Fruit fly (Drosophila melanogaster) whole organism, embryonic: ENCODE data around the gene CG7806.

Source experiments
- BEAF-32 ChIP-seq: fragments of 200-800 bp; sonication (Bioruptor generic); optimal IDR thresholded peaks from 3 replicates; lab custom pipeline; 2017; ENCODE audit warnings: missing biosample characterization, missing genetic modification characterization, mild to moderate bottlenecking, moderate library complexity, missing genetic modification reagents
- CG1024 ChIP-seq: fragments of 200-800 bp; sonication (Bioruptor generic); IDR thresholded peaks from 2 replicates; pipeline ENCODE4 v1.3.6; 2022; ENCODE audit warnings: missing biosample characterization, missing genetic modification characterization
- CG10979 ChIP-seq: fragments of 200-800 bp; sonication (Bioruptor generic); optimal IDR thresholded peaks from 2 replicates; lab custom pipeline; 2018; ENCODE audit warnings: missing biosample characterization, mild to moderate bottlenecking, missing genetic modification characterization, moderate library complexity
- CG12071 ChIP-seq: fragments of 200-800 bp; sonication (Bioruptor generic); optimal IDR thresholded peaks from 3 replicates; lab custom pipeline; 2018; ENCODE audit warnings: missing biosample characterization, mild to moderate bottlenecking, missing genetic modification characterization
- CG12391 ChIP-seq: fragments of 200-800 bp; sonication (Bioruptor generic); optimal IDR thresholded peaks from 3 replicates; lab custom pipeline; 2018; ENCODE audit warnings: missing biosample characterization, mild to moderate bottlenecking, missing genetic modification characterization, moderate library complexity
- CG15479 ChIP-seq: fragments of 200-800 bp; sonication (Bioruptor generic); optimal IDR thresholded peaks from 3 replicates; lab custom pipeline; 2019; ENCODE audit warnings: missing biosample characterization, mild to moderate bottlenecking, missing genetic modification characterization, moderate library complexity
- CG16815 ChIP-seq: fragments of 200-800 bp; sonication (Bioruptor generic); optimal IDR thresholded peaks from 3 replicates; lab custom pipeline; 2017; ENCODE audit warnings: missing biosample characterization, mild to moderate bottlenecking, missing genetic modification characterization
- CG17361 ChIP-seq: fragments of 200-800 bp; sonication (Bioruptor generic); IDR thresholded peaks from 3 replicates; pipeline ENCODE4 v1.3.6; 2022; ENCODE audit warnings: missing biosample characterization, missing genetic modification characterization
- CG18619 ChIP-seq: fragments of 200-800 bp; sonication (Bioruptor generic); optimal IDR thresholded peaks from 3 replicates; lab custom pipeline; 2017; ENCODE audit warnings: missing biosample characterization, mild to moderate bottlenecking, missing genetic modification characterization
- CG2116 ChIP-seq: fragments of 200-800 bp; sonication (Bioruptor generic); optimal IDR thresholded peaks from 3 replicates; lab custom pipeline; 2018; ENCODE audit warnings: missing biosample characterization, mild to moderate bottlenecking, missing genetic modification characterization
- CG2129 ChIP-seq: fragments of 200-800 bp; sonication (Bioruptor generic); IDR thresholded peaks from 2 replicates; pipeline ENCODE4 v1.3.6; 2022; ENCODE audit warnings: missing biosample characterization, missing genetic modification characterization; ENCODE audit not compliant: partially characterized antibody
- CG3163 ChIP-seq: fragments of 200-800 bp; sonication (Bioruptor generic); optimal IDR thresholded peaks from 3 replicates; lab custom pipeline; 2016; ENCODE audit warnings: missing biosample characterization, missing genetic modification characterization
- CG4424 ChIP-seq: fragments of 200-800 bp; sonication (Bioruptor generic); optimal IDR thresholded peaks from 3 replicates; lab custom pipeline; 2016; ENCODE audit warnings: missing biosample characterization, missing genetic modification characterization
- CG7271 ChIP-seq: fragments of 200-800 bp; sonication (Bioruptor generic); optimal IDR thresholded peaks from 2 replicates; lab custom pipeline; 2018; ENCODE audit warnings: missing biosample characterization, mild to moderate bottlenecking, missing genetic modification characterization, moderate library complexity
- CG9876 ChIP-seq: fragments of 200-800 bp; sonication (Bioruptor generic); optimal IDR thresholded peaks from 2 replicates; lab custom pipeline; 2016; ENCODE audit warnings: missing biosample characterization, missing genetic modification characterization
- CkIIα-i1 ChIP-seq: fragments of 200-800 bp; sonication (Bioruptor generic); IDR thresholded peaks from 2 replicates; pipeline ENCODE4 v1.3.6; 2022; ENCODE audit warnings: missing biosample characterization, missing genetic modification characterization
- Dfd ChIP-seq, 2 experiments: fragments of >200 bp; optimal IDR thresholded peaks; 2 replicates each; lab custom pipeline; 2017; ENCODE audit warnings: missing biosample characterization in 2 of 2, missing genetic modification characterization in 2 of 2
- HLH3B ChIP-seq: fragments of 200-800 bp; sonication (Bioruptor generic); IDR thresholded peaks from 2 replicates; pipeline ENCODE4 v1.3.6; 2022; ENCODE audit warnings: missing biosample characterization, missing genetic modification characterization
- MTF-1 ChIP-seq: fragments of 200-800 bp; sonication (Bioruptor generic); optimal IDR thresholded peaks from 2 replicates; lab custom pipeline; 2018; ENCODE audit warnings: missing biosample characterization, mild to moderate bottlenecking, missing genetic modification characterization, borderline replicate concordance
- Mrtf ChIP-seq: fragments of 200-800 bp; sonication (Bioruptor generic); IDR thresholded peaks from 3 replicates; pipeline ENCODE4 v1.3.6; 2022; ENCODE audit warnings: missing biosample characterization, missing genetic modification characterization
- NfI ChIP-seq: fragments of 200-800 bp; sonication (Bioruptor generic); optimal IDR thresholded peaks from 3 replicates; lab custom pipeline; 2018; ENCODE audit warnings: missing biosample characterization, mild to moderate bottlenecking, missing genetic modification characterization, moderate library complexity
- Poxn ChIP-seq: fragments of 200-800 bp; sonication (Bioruptor generic); IDR thresholded peaks from 2 replicates; pipeline ENCODE4 v1.3.6; 2022; ENCODE audit warnings: missing biosample characterization, missing genetic modification characterization
- Ssrp ChIP-seq: fragments of 200-800 bp; sonication (Bioruptor generic); optimal IDR thresholded peaks from 2 replicates; lab custom pipeline; 2018; ENCODE audit warnings: missing biosample characterization, mild to moderate bottlenecking, missing genetic modification characterization, moderate library complexity
- ab ChIP-seq: fragments of 200-800 bp; sonication (Bioruptor generic); optimal IDR thresholded peaks from 2 replicates; lab custom pipeline; 2016; ENCODE audit warnings: missing biosample characterization, missing genetic modification characterization
- ash1 ChIP-seq: fragments of 200-800 bp; sonication (Bioruptor generic); optimal IDR thresholded peaks from 2 replicates; lab custom pipeline; 2018; ENCODE audit warnings: missing biosample characterization, mild to moderate bottlenecking, missing genetic modification characterization
- bsh ChIP-seq, 2 experiments: fragments of 200-800 bp; sonication (Bioruptor generic); optimal IDR thresholded peaks; 2 replicates each; lab custom pipeline; 2017 to 2018; ENCODE audit warnings: mild to moderate bottlenecking in 2 of 2, missing biosample characterization in 2 of 2, missing genetic modification characterization in 2 of 2, moderate library complexity in 1 of 2
- btn ChIP-seq: fragments of 200-800 bp; sonication (Bioruptor generic); optimal IDR thresholded peaks from 2 replicates; lab custom pipeline; 2016; ENCODE audit warnings: missing biosample characterization, missing genetic modification characterization
- ci ChIP-seq: fragments of 200-800 bp; sonication (Bioruptor generic); IDR thresholded peaks from 3 replicates; pipeline ENCODE4 v1.3.6; 2022; ENCODE audit warnings: missing biosample characterization, missing genetic modification characterization
- crc ChIP-seq: fragments of 200-800 bp; sonication (Bioruptor generic); optimal IDR thresholded peaks from 2 replicates; lab custom pipeline; 2016; ENCODE audit warnings: missing biosample characterization, missing genetic modification characterization
- cwo ChIP-seq: fragments of 200-800 bp; sonication (Bioruptor generic); optimal IDR thresholded peaks from 3 replicates; lab custom pipeline; 2017; ENCODE audit warnings: missing biosample characterization, missing genetic modification characterization, mild to moderate bottlenecking, moderate library complexity, missing genetic modification reagents
- danr ChIP-seq: fragments of 200-800 bp; sonication (Bioruptor generic); IDR thresholded peaks from 2 replicates; pipeline ENCODE4 v1.3.6; 2022; ENCODE audit warnings: missing biosample characterization, missing genetic modification characterization
- dmrt99B ChIP-seq: fragments of 200-800 bp; sonication (Bioruptor generic); optimal IDR thresholded peaks from 2 replicates; lab custom pipeline; 2018; ENCODE audit warnings: missing biosample characterization, mild to moderate bottlenecking, missing genetic modification characterization, moderate library complexity
- fd3F ChIP-seq: fragments of 200-800 bp; sonication (Bioruptor generic); optimal IDR thresholded peaks from 2 replicates; lab custom pipeline; 2018; ENCODE audit warnings: missing biosample characterization, mild to moderate bottlenecking, missing genetic modification characterization, moderate library complexity
- gt ChIP-seq: fragments of 200-800 bp; sonication (Bioruptor generic); IDR thresholded peaks from 2 replicates; pipeline ENCODE4 v1.3.6; 2022; ENCODE audit warnings: missing biosample characterization, missing genetic modification characterization
- hth ChIP-seq: fragments of >200 bp; optimal IDR thresholded peaks from 2 replicates; lab custom pipeline; 2017; ENCODE audit warnings: inconsistent platforms
- inv ChIP-seq: fragments of 200-800 bp; sonication (Bioruptor generic); IDR thresholded peaks from 2 replicates; pipeline ENCODE4 v1.3.6; 2022; ENCODE audit warnings: missing biosample characterization, missing genetic modification characterization; ENCODE audit not compliant: partially characterized antibody
- ken ChIP-seq: fragments of 200-800 bp; sonication (Bioruptor generic); IDR thresholded peaks from 3 replicates; pipeline ENCODE4 v1.3.6; 2022; ENCODE audit warnings: missing biosample characterization, missing genetic modification characterization
- lilli ChIP-seq: fragments of 200-800 bp; sonication (Bioruptor generic); optimal IDR thresholded peaks from 3 replicates; lab custom pipeline; 2016; ENCODE audit warnings: missing biosample characterization, missing genetic modification characterization
- lmd ChIP-seq: fragments of 200-800 bp; sonication (Bioruptor generic); IDR thresholded peaks from 2 replicates; pipeline ENCODE4 v1.3.6; 2022; ENCODE audit warnings: missing biosample characterization, missing genetic modification characterization
- p53 ChIP-seq: fragments of 200-800 bp; sonication (Bioruptor generic); optimal IDR thresholded peaks from 2 replicates; lab custom pipeline; 2016; ENCODE audit warnings: missing biosample characterization, missing genetic modification characterization
- pb ChIP-seq: fragments of 200-800 bp; sonication (Bioruptor generic); optimal IDR thresholded peaks from 3 replicates; lab custom pipeline; 2016; ENCODE audit warnings: missing biosample characterization, missing genetic modification characterization
- pho ChIP-seq: fragments of 200-800 bp; sonication (Bioruptor generic); optimal IDR thresholded peaks from 2 replicates; lab custom pipeline; 2016; ENCODE audit warnings: missing biosample characterization, missing genetic modification characterization
- pita ChIP-seq: fragments of 200-800 bp; sonication (Bioruptor generic); optimal IDR thresholded peaks from 2 replicates; lab custom pipeline; 2017; ENCODE audit warnings: missing biosample characterization, mild to moderate bottlenecking, missing genetic modification characterization
- prd ChIP-seq, 3 experiments: fragments of >200 bp in 2 of 3; fragments of 200-800 bp in 1 of 3; sonication (Bioruptor generic) in 1 of 3; optimal IDR thresholded peaks in 2 of 3; IDR thresholded peaks in 1 of 3; 2 replicates in 2 of 3; 3 replicates in 1 of 3; pipeline versions ENCODE4 v1.3.6 to Lab custom; 2017 to 2022; ENCODE audit warnings: missing biosample characterization in 1 of 3, missing genetic modification characterization in 1 of 3
- slbo ChIP-seq: fragments of 200-800 bp; sonication (Bioruptor generic); IDR thresholded peaks from 2 replicates; pipeline ENCODE4 v1.3.6; 2022; ENCODE audit warnings: missing biosample characterization, missing genetic modification characterization
- tap ChIP-seq: fragments of 200-800 bp; optimal IDR thresholded peaks from 3 replicates; lab custom pipeline; 2019; ENCODE audit warnings: missing biosample characterization, mild to moderate bottlenecking, missing genetic modification characterization, moderate library complexity
- unc-4 ChIP-seq: fragments of 200-800 bp; sonication (Bioruptor generic); IDR thresholded peaks from 2 replicates; pipeline ENCODE4 v1.3.6; 2022; ENCODE audit warnings: missing biosample characterization, missing genetic modification characterization; ENCODE audit not compliant: partially characterized antibody
- unpg ChIP-seq: fragments of 200-800 bp; sonication (Bioruptor generic); optimal IDR thresholded peaks from 3 replicates; lab custom pipeline; 2018; ENCODE audit warnings: missing biosample characterization, mild to moderate bottlenecking, missing genetic modification characterization, moderate library complexity
- zen2 ChIP-seq: fragments of 200-800 bp; sonication (Bioruptor generic); IDR thresholded peaks from 3 replicates; pipeline ENCODE4 v1.3.6; 2022; ENCODE audit warnings: missing biosample characterization, missing genetic modification characterization; ENCODE audit not compliant: partially characterized antibody

Gene CG7806

DNA sequence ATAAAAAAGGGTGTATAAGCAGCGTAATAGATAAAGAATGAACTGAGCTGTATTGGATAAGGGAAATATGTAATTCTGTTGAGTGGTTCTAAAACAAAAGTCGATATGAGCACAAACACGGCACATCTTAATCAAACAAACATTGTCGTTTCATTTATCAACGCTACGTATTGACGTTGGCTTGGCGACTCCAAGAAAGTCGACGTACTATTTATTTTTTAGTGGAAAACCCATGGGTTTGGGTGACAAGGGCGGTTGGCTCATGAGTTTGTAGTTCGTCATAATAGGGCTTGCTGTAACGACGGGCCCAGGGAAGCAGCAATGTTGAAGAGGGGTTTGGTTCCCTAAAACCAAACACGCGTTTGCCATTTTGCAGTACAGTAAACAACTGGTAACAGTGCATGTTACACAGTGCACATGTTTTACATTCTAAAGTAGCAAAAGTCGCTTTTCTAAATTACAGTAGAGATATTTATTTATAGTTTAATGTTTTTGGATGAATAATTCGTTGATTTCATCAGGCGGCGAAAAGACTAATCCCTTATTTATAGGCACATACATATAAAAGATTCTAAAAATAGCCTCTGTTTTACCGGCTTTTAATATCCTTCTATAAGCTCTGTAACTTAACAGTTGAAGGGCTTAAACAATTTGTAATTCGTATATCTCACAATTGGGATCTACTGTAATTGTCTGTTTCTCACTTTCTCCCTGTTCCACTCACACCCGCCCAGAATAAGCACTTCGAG, 50.2 kb downstream of the CG7806 start (continued):
- TF ChIP-seq p53 (GFP tag; lab: Kevin White, UChicago), result no peak
- no peak for TF ChIP-seq slbo (GFP tag; lab: Robert Waterston, UW)
- no peak for TF ChIP-seq ci (GFP tag; lab: Robert Waterston, UW)
- TF ChIP-seq hth (lab: Kevin White, UChicago), result no peak
- TF ChIP-seq CG17361 (GFP tag; lab: Robert Waterston, UW), result peak; percentile 35; the same call in 2 of the 3 replicates
- TF ChIP-seq NfI (GFP tag; lab: Kevin White, UChicago), result no peak
- no peak for TF ChIP-seq CG2129 (GFP tag; lab: Robert Waterston, UW)
- no peak for TF ChIP-seq gt
- TF ChIP-seq pho, result peak; percentile 15
- no peak for TF ChIP-seq tap (tag; lab: Kevin White, UChicago)
- no peak for TF ChIP-seq CG7271 (tag; lab: Kevin White, UChicago)
- peak; percentile 17 for TF ChIP-seq Ssrp
- TF ChIP-seq dmrt99B (tag; lab: Kevin White, UChicago), result peak; percentile 55
- no peak for TF ChIP-seq ash1 (GFP tag; lab: Kevin White, UChicago)
- TF ChIP-seq CG18619, result no peak
- no peak for TF ChIP-seq inv
- TF ChIP-seq Poxn (GFP tag; lab: Robert Waterston, UW), result no peak
- no peak for TF ChIP-seq unpg
- peak; percentile 14 for TF ChIP-seq CG4424
- peak; percentile 35 for TF ChIP-seq CG10979 (tag; lab: Kevin White, UChicago)
- no peak for TF ChIP-seq pb (GFP tag; lab: Kevin White, UChicago)
- no peak for TF ChIP-seq pita (GFP tag; lab: Kevin White, UChicago)
- peak; percentile 20 for TF ChIP-seq CG16815 (GFP tag; lab: Kevin White, UChicago)
- no peak for TF ChIP-seq lilli (GFP tag; lab: Kevin White, UChicago)
- TF ChIP-seq Mrtf (GFP tag; lab: Robert Waterston, UW), result no peak
- TF ChIP-seq BEAF-32, result no peak
- no peak for TF ChIP-seq danr (GFP tag; lab: Robert Waterston, UW)
- no peak for TF ChIP-seq Dfd (GFP tag; optimal IDR thresholded peaks at IDR 0.05; lab: Kevin White, UChicago)
- TF ChIP-seq prd (optimal IDR thresholded peaks at IDR 0.05; lab: Kevin White, UChicago), result no peak
- TF ChIP-seq prd (GFP tag; IDR thresholded peaks at IDR 0.05; lab: Robert Waterston, UW), result no peak
- no peak for TF ChIP-seq CG15479
- TF ChIP-seq MTF-1 (GFP tag; lab: Kevin White, UChicago), result no peak
- TF ChIP-seq unc-4 (GFP tag; lab: Robert Waterston, UW), result no peak
- no peak for TF ChIP-seq lmd (GFP tag; lab: Robert Waterston, UW)
- TF ChIP-seq fd3F (GFP tag; lab: Kevin White, UChicago), result no peak
- TF ChIP-seq HLH3B (GFP tag; lab: Robert Waterston, UW), result no peak
- TF ChIP-seq zen2, result no peak
- TF ChIP-seq CG3163 (GFP tag; lab: Kevin White, UChicago), result no peak
- no peak for TF ChIP-seq ab (GFP tag; lab: Kevin White, UChicago)
- no peak for TF ChIP-seq CkIIα-i1 (GFP tag; lab: Robert Waterston, UW)
- no peak for TF ChIP-seq CG9876
- TF ChIP-seq CG12071 (GFP tag; lab: Kevin White, UChicago), result no peak
- TF ChIP-seq CG12391 (tag; lab: Kevin White, UChicago), result no peak
- TF ChIP-seq btn (GFP tag; lab: Kevin White, UChicago), result no peak
- no peak for TF ChIP-seq bsh (GFP tag; optimal IDR thresholded peaks at IDR 0.05; lab: Kevin White, UChicago)
- no peak for TF ChIP-seq CG1024
- no peak for TF ChIP-seq CG2116
- no peak for TF ChIP-seq ken (GFP tag; lab: Robert Waterston, UW)
- TF ChIP-seq crc, result peak; percentile 4
- no peak for TF ChIP-seq cwo (GFP tag; lab: Kevin White, UChicago)
